Worm (Caenorhabditis elegans) whole organism, L4 larva: ENCODE data around the gene Y71H2AM.14.

Experiments used
- F49E8.2 ChIP-seq: sonication (generic microtip); optimal IDR thresholded peaks from 2 replicates; lab custom pipeline; 2016; ENCODE audit warnings: missing compliant biosample characterization, mild to moderate bottlenecking, missing genetic modification characterization, borderline replicate concordance
- R02D3.7 ChIP-seq: fragments of 150-350 bp; sonication (generic microtip); optimal IDR thresholded peaks from 3 replicates; lab custom pipeline; 2014; ENCODE audit warnings: missing biosample characterization, missing genetic modification characterization
- T26A8.4 ChIP-seq: fragments of 200-800 bp; sonication (Bioruptor generic); IDR thresholded peaks from 2 replicates; pipeline ENCODE4 v1.3.6; 2022; ENCODE audit warnings: missing genetic modification characterization, missing compliant biosample characterization
- ZK546.5 ChIP-seq, 2 experiments: sonication (generic microtip); optimal IDR thresholded peaks; 2 replicates each; lab custom pipeline; 2017; ENCODE audit warnings: missing biosample characterization in 2 of 2, missing genetic modification characterization in 2 of 2
- aha-1 ChIP-seq: fragments of 150-350 bp; peaks from one replicate; lab custom pipeline; 2014; ENCODE audit warnings: missing biosample characterization, missing genetic modification characterization
- ceh-20 ChIP-seq: fragments of 200-800 bp; sonication (Bioruptor generic); IDR thresholded peaks from 2 replicates; pipeline ENCODE4 v1.3.6; 2022; ENCODE audit warnings: missing genetic modification reagents, missing genetic modification characterization, missing compliant biosample characterization
- ceh-28 ChIP-seq: fragments of 150-350 bp; optimal IDR thresholded peaks from 2 replicates; lab custom pipeline; 2014; ENCODE audit warnings: missing biosample characterization, missing genetic modification reagents, missing genetic modification characterization
- ceh-44 ChIP-seq: fragments of 200-800 bp; sonication (Bioruptor generic); IDR thresholded peaks from 2 replicates; pipeline ENCODE4 v1.3.6; 2022; ENCODE audit warnings: missing genetic modification reagents, missing genetic modification characterization, missing compliant biosample characterization
- ceh-82 ChIP-seq: sonication (generic microtip); optimal IDR thresholded peaks from 2 replicates; lab custom pipeline; 2017; ENCODE audit warnings: missing biosample characterization, missing genetic modification characterization
- ces-1 ChIP-seq: fragments of 150-350 bp; sonication (generic microtip); optimal IDR thresholded peaks from 4 replicates; lab custom pipeline; 2014; ENCODE audit warnings: missing biosample characterization, missing genetic modification reagents, missing genetic modification characterization
- ctbp-1 ChIP-seq: fragments of 200-800 bp; sonication (Bioruptor generic); IDR thresholded peaks from 2 replicates; pipeline ENCODE4 v1.3.6; 2022; ENCODE audit warnings: missing genetic modification reagents, missing genetic modification characterization, missing compliant biosample characterization
- daf-16 ChIP-seq, 3 experiments: sonication (generic microtip); optimal IDR thresholded peaks; 2 replicates each; lab custom pipeline; 2016 to 2017; ENCODE audit warnings: missing genetic modification characterization in 3 of 3, missing genetic modification reagents in 3 of 3, mild to moderate bottlenecking in 2 of 3, missing compliant biosample characterization in 2 of 3, missing biosample characterization in 1 of 3, moderate library complexity in 1 of 3
- daf-19 ChIP-seq: fragments of 200-800 bp; sonication (Bioruptor generic); conservative IDR thresholded peaks from 2 replicates; pipeline ENCODE4 v1.3.6; 2022; ENCODE audit warnings: missing genetic modification characterization, missing compliant biosample characterization
- dmd-6 ChIP-seq: fragments of 200-800 bp; sonication (Bioruptor generic); IDR thresholded peaks from 2 replicates; pipeline ENCODE4 v1.3.6; 2022; ENCODE audit warnings: missing genetic modification reagents, missing genetic modification characterization, missing compliant biosample characterization
- duxl-1 ChIP-seq: sonication (generic microtip); optimal IDR thresholded peaks from 2 replicates; lab custom pipeline; 2016; ENCODE audit warnings: mild to moderate bottlenecking, missing genetic modification characterization, moderate library complexity, missing compliant biosample characterization; ENCODE audit not compliant: poor library complexity
- fos-1 ChIP-seq: fragments of 150-350 bp; optimal IDR thresholded peaks from 2 replicates; lab custom pipeline; 2014; ENCODE audit warnings: missing biosample characterization, missing genetic modification characterization
- hlh-11 ChIP-seq: fragments of 200-800 bp; sonication (Bioruptor generic); optimal IDR thresholded peaks from 2 replicates; lab custom pipeline; 2018; ENCODE audit warnings: mild to moderate bottlenecking, missing genetic modification characterization, missing compliant biosample characterization
- hlh-30 ChIP-seq: sonication (generic microtip); optimal IDR thresholded peaks from 2 replicates; lab custom pipeline; 2017; ENCODE audit warnings: antibody characterized with exemption, mild to moderate bottlenecking, missing genetic modification characterization, missing compliant biosample characterization; ENCODE audit not compliant: insufficient read depth
- hmg-1.1 ChIP-seq: fragments of 200-800 bp; sonication (Bioruptor generic); IDR thresholded peaks from 2 replicates; pipeline ENCODE4 v1.3.6; 2022; ENCODE audit warnings: missing genetic modification reagents, missing genetic modification characterization, missing compliant biosample characterization
- jun-1 ChIP-seq: fragments of 150-350 bp; optimal IDR thresholded peaks from 2 replicates; lab custom pipeline; 2014; ENCODE audit warnings: missing biosample characterization, missing genetic modification reagents, missing genetic modification characterization
- lin-1 ChIP-seq: fragments of 200-800 bp; sonication (Bioruptor generic); IDR thresholded peaks from 2 replicates; pipeline ENCODE4 v1.3.6; 2022; ENCODE audit warnings: missing genetic modification reagents, missing genetic modification characterization, missing compliant biosample characterization
- lin-13 ChIP-seq: fragments of 150-350 bp; optimal IDR thresholded peaks from 2 replicates; lab custom pipeline; 2014; ENCODE audit warnings: missing biosample characterization, missing genetic modification reagents, missing genetic modification characterization
- lin-15B ChIP-seq: fragments of 150-350 bp; sonication (generic microtip); optimal IDR thresholded peaks from 3 replicates; lab custom pipeline; 2014; ENCODE audit warnings: missing biosample characterization, missing genetic modification characterization
- lin-38 ChIP-seq: fragments of 200-800 bp; sonication (Bioruptor generic); IDR thresholded peaks from 2 replicates; pipeline ENCODE4 v1.3.6; 2022; ENCODE audit warnings: missing genetic modification reagents, missing genetic modification characterization, missing compliant biosample characterization
- lin-39 ChIP-seq: fragments of 150-350 bp; optimal IDR thresholded peaks from 2 replicates; lab custom pipeline; 2014; ENCODE audit warnings: missing biosample characterization, missing genetic modification reagents, missing genetic modification characterization
- madf-9 ChIP-seq: fragments of 200-800 bp; sonication (Bioruptor generic); conservative IDR thresholded peaks from 2 replicates; pipeline ENCODE4 v1.3.6; 2022; ENCODE audit warnings: missing genetic modification reagents, missing genetic modification characterization, missing compliant biosample characterization
- mdl-1 ChIP-seq, 2 experiments: fragments of 150-350 bp in 1 of 2; sonication (generic microtip) in 1 of 2; optimal IDR thresholded peaks; 2 replicates each; lab custom pipeline; 2014 to 2017; ENCODE audit warnings: missing biosample characterization in 2 of 2, missing genetic modification characterization in 2 of 2
- mdt-29 ChIP-seq: fragments of 200-800 bp; sonication (Bioruptor generic); IDR thresholded peaks from 2 replicates; pipeline ENCODE4 v1.3.6; 2022; ENCODE audit warnings: missing genetic modification reagents, missing genetic modification characterization, missing compliant biosample characterization
- mes-2 ChIP-seq: sonication (generic microtip); optimal IDR thresholded peaks from 2 replicates; lab custom pipeline; 2016; ENCODE audit warnings: missing genotype, mild to moderate bottlenecking, missing genetic modification characterization, missing compliant biosample characterization; ENCODE audit not compliant: poor library complexity, severe bottlenecking
- mxl-3 ChIP-seq: fragments of 200-800 bp; sonication (Bioruptor generic); optimal IDR thresholded peaks from 2 replicates; lab custom pipeline; 2018; ENCODE audit warnings: mild to moderate bottlenecking, missing genetic modification characterization, missing compliant biosample characterization
- nhr-10 ChIP-seq: fragments of 150-350 bp; optimal IDR thresholded peaks from 2 replicates; lab custom pipeline; 2014; ENCODE audit warnings: missing biosample characterization, missing genetic modification characterization
- nhr-28 ChIP-seq: fragments of 150-350 bp; optimal IDR thresholded peaks from 2 replicates; lab custom pipeline; 2014; ENCODE audit warnings: missing biosample characterization, missing genetic modification characterization
- nhr-41 ChIP-seq: fragments of 200-800 bp; sonication (Bioruptor generic); IDR thresholded peaks from 2 replicates; pipeline ENCODE4 v1.3.6; 2022; ENCODE audit warnings: missing genetic modification reagents, missing genetic modification characterization, missing compliant biosample characterization
- nhr-6 ChIP-seq: fragments of 150-350 bp; optimal IDR thresholded peaks from 2 replicates; lab custom pipeline; 2014; ENCODE audit warnings: missing biosample characterization, missing genetic modification characterization
- nhr-77 ChIP-seq: fragments of 150-350 bp; optimal IDR thresholded peaks from 2 replicates; lab custom pipeline; 2014; ENCODE audit warnings: missing biosample characterization, missing genetic modification characterization
- php-3 ChIP-seq: fragments of 200-800 bp; sonication (Bioruptor generic); IDR thresholded peaks from 2 replicates; pipeline ENCODE4 v1.3.6; 2022; ENCODE audit warnings: missing genetic modification reagents, missing genetic modification characterization, missing compliant biosample characterization
- rbr-2 ChIP-seq: sonication (generic microtip); optimal IDR thresholded peaks from 2 replicates; lab custom pipeline; 2016; ENCODE audit warnings: missing genotype, missing genetic modification characterization, missing compliant biosample characterization
- saeg-2 ChIP-seq: fragments of 200-800 bp; sonication (Bioruptor generic); IDR thresholded peaks from 2 replicates; pipeline ENCODE4 v1.3.6; 2022; ENCODE audit warnings: missing genetic modification reagents, missing genetic modification characterization, missing compliant biosample characterization
- set-16 ChIP-seq: fragments of 200-800 bp; sonication (Bioruptor generic); IDR thresholded peaks from 2 replicates; pipeline ENCODE4 v1.3.6; 2022; ENCODE audit warnings: missing genetic modification reagents, missing genetic modification characterization, missing compliant biosample characterization
- snpc-1.2 ChIP-seq: fragments of 200-800 bp; sonication (Bioruptor generic); IDR thresholded peaks from 2 replicates; pipeline ENCODE4 v1.3.6; 2022; ENCODE audit warnings: missing genetic modification reagents, missing genetic modification characterization, missing compliant biosample characterization
- spr-1 ChIP-seq: sonication (generic microtip); optimal IDR thresholded peaks from 2 replicates; lab custom pipeline; 2016; ENCODE audit warnings: mild to moderate bottlenecking, missing genetic modification characterization, missing compliant biosample characterization
- spr-3 ChIP-seq: fragments of 200-800 bp; sonication (Bioruptor generic); optimal IDR thresholded peaks from 2 replicates; lab custom pipeline; 2018; ENCODE audit warnings: mild to moderate bottlenecking, missing genetic modification characterization, missing compliant biosample characterization
- vab-7 ChIP-seq: fragments of 200-800 bp; sonication (Bioruptor generic); IDR thresholded peaks from 2 replicates; pipeline ENCODE4 v1.3.6; 2022; ENCODE audit warnings: missing genetic modification reagents, missing genetic modification characterization, missing compliant biosample characterization
- zag-1 ChIP-seq: fragments of 150-350 bp; optimal IDR thresholded peaks from 2 replicates; lab custom pipeline; 2014; ENCODE audit warnings: missing biosample characterization, missing genetic modification characterization
- zip-2 ChIP-seq: fragments of 150-350 bp; optimal IDR thresholded peaks from 2 replicates; lab custom pipeline; 2014; ENCODE audit warnings: missing biosample characterization, missing genetic modification characterization
- ztf-7 ChIP-seq: fragments of 150-350 bp; optimal IDR thresholded peaks from 2 replicates; lab custom pipeline; 2014; ENCODE audit warnings: missing biosample characterization, missing genetic modification characterization

The Y71H2AM.14 gene

ce11 chrIII:2785840-2786239 is 39.4 kb upstream of the Y71H2AM.14 start, which contains the start of gene Y71H2AM.20 (continued):
- TF ChIP-seq daf-16 (GFP tag; optimal IDR thresholded peaks at IDR 0.05; lab: Kevin White, UChicago) (peak in 1 of 2 experiments; percentile 75), daf-16 (tag; optimal IDR thresholded peaks at IDR 0.05; lab: Kevin White, UChicago) (peak; percentile 76), ceh-44 (GFP tag; lab: Robert Waterston, UW) (peak; percentile 45; the same call in 1 of the 2 replicates), mdt-29 (GFP tag; lab: Robert Waterston, UW) (peak; percentile 55), mes-2 (tag; lab: Kevin White, UChicago) (peak; percentile 97), duxl-1 (tag; lab: Kevin White, UChicago) (peak; percentile 80), lin-1 (GFP tag; lab: Robert Waterston, UW) (peak; percentile 29; the same call in 1 of the 2 replicates), lin-38 (GFP tag; lab: Robert Waterston, UW) (peak; percentile 99), nhr-77 (peak; percentile 98), T26A8.4 (GFP tag; lab: Robert Waterston, UW) (peak; percentile 68), ceh-82 (tag; lab: Kevin White, UChicago) (no peak), daf-19 (GFP tag; lab: Robert Waterston, UW) (no peak), ceh-20 (peak; percentile 80), ceh-28 (tag; lab: Kevin White, UChicago) (peak; percentile 66), R02D3.7 (tag; lab: Kevin White, UChicago) (peak; percentile 40), nhr-28 (tag; lab: Kevin White, UChicago) (peak; percentile 92), zag-1 (tag; lab: Kevin White, UChicago) (no peak), fos-1 (no peak), hlh-11 (tag; lab: Kevin White, UChicago) (peak; percentile 91), ZK546.5 (tag; optimal IDR thresholded peaks at IDR 0.05; lab: Kevin White, UChicago) (peak in 1 of 2 experiments; percentile 70), mxl-3 (GFP tag; lab: Kevin White, UChicago) (peak; percentile 69), hlh-30 (tag; lab: Kevin White, UChicago) (peak; percentile 93), lin-15B (peak; percentile 94), zip-2 (tag; lab: Kevin White, UChicago) (peak; percentile 73), spr-1 (tag; lab: Kevin White, UChicago) (peak; percentile 91), ztf-7 (tag; lab: Kevin White, UChicago) (peak; percentile 86), saeg-2 (GFP tag; lab: Robert Waterston, UW) (0 out of 2 replicates have a peak, but pooled peaks have one; percentile 49), set-16 (no peak), lin-13 (peak; percentile 98), nhr-10 (tag; lab: Kevin White, UChicago) (peak; percentile 77), jun-1 (tag; lab: Kevin White, UChicago) (peak; percentile 76), vab-7 (GFP tag; lab: Robert Waterston, UW) (peak; percentile 88), php-3 (GFP tag; lab: Robert Waterston, UW) (peak; percentile 57), snpc-1.2 (no peak), ctbp-1 (GFP tag; lab: Robert Waterston, UW) (peak; percentile 84), nhr-6 (peak; percentile 98), lin-39 (tag; lab: Kevin White, UChicago) (no peak), mdl-1 (tag; optimal IDR thresholded peaks at IDR 0.05; lab: Kevin White, UChicago) (peak in 1 of 2 experiments; percentile 79), rbr-2 (tag; lab: Kevin White, UChicago) (peak; percentile 95), nhr-41 (GFP tag; lab: Robert Waterston, UW) (no peak), madf-9 (GFP tag; lab: Robert Waterston, UW) (peak; percentile 81), ces-1 (GFP tag; lab: Kevin White, UChicago) (peak; percentile 76), hmg-1.1 (GFP tag; lab: Robert Waterston, UW) (peak; percentile 94), spr-3 (GFP tag; lab: Kevin White, UChicago) (peak; percentile 26), aha-1 (peak; percentile 98), dmd-6 (peak; percentile 91), F49E8.2 (peak; percentile 76)
